Fruit fly (Drosophila melanogaster) Kc167 (cell line): ENCODE measurements around the gene CG42258.

Experiments used
- Myc ChIP-seq: fragments of >200 bp; optimal IDR thresholded peaks from 2 replicates; lab custom pipeline; 2017; ENCODE audit warnings: missing external identifiers
- Sin3A ChIP-seq: fragments of >200 bp; optimal IDR thresholded peaks from 2 replicates; lab custom pipeline; 2018; ENCODE audit warnings: missing external identifiers
- h ChIP-seq: fragments of >200 bp; optimal IDR thresholded peaks from 3 replicates; lab custom pipeline; 2018; ENCODE audit warnings: missing external identifiers
- insv ChIP-seq: fragments of >200 bp; optimal IDR thresholded peaks from 3 replicates; lab custom pipeline; 2018; ENCODE audit warnings: missing external identifiers
- psq ChIP-seq: fragments of >200 bp; optimal IDR thresholded peaks from 2 replicates; lab custom pipeline; 2017; ENCODE audit warnings: missing external identifiers

- no peak for TF ChIP-seq h (lab: Kevin White, UChicago)
- no peak for TF ChIP-seq Myc (lab: Kevin White, UChicago)
- TF ChIP-seq Sin3A (lab: Kevin White, UChicago): no peak
- no peak for TF ChIP-seq psq (lab: Kevin White, UChicago)
- TF ChIP-seq insv (lab: Kevin White, UChicago): no peak
Measured at dm6 chrX:12473953-12474468, 10.7 kb downstream of the CG42258 start.
